Fruit fly (Drosophila melanogaster): ENCODE data around the gene CG31546.

The CG31546 gene

dm6 chr3R:5671795-5672657 is 36.6 kb upstream of the CG31546 start:
- TF ChIP-seq CG12659 (GFP tag; optimal IDR thresholded peaks at IDR 0.05) (no peak), CG17829 (tag; optimal IDR thresholded peaks at IDR 0.05) (no peak), NFAT (GFP tag; IDR thresholded peaks at IDR 0.05) (no peak), cg (GFP tag; optimal IDR thresholded peaks at IDR 0.05) (no peak), sug (tag; optimal IDR thresholded peaks at IDR 0.05) (peak; percentile 10), Nf-YC (tag; optimal IDR thresholded peaks at IDR 0.05) (no peak), CG17361 (GFP tag; IDR thresholded peaks at IDR 0.05) (no peak), tx (GFP tag; optimal IDR thresholded peaks at IDR 0.05) (no peak), hkb (optimal IDR thresholded peaks at IDR 0.05) (no peak), hkb (GFP tag; IDR thresholded peaks at IDR 0.05) (no peak), org-1 (GFP tag; optimal IDR thresholded peaks at IDR 0.05) (no peak), Bteb2 (GFP tag; optimal IDR thresholded peaks at IDR 0.05) (no peak), gce (GFP tag; IDR thresholded peaks at IDR 0.05) (no peak), CG7357 (GFP tag; IDR thresholded peaks at IDR 0.05) (no peak), CrebB (tag; optimal IDR thresholded peaks at IDR 0.05) (no peak), ara (GFP tag; IDR thresholded peaks at IDR 0.05) (no peak), GATAe (GFP tag; conservative IDR thresholded peaks at IDR 0.05) (peak; percentile 61; the same call in 1 of the 2 replicates), ci (GFP tag; IDR thresholded peaks at IDR 0.05) (no peak), exex (tag; optimal IDR thresholded peaks at IDR 0.05) (peak; percentile 63), Deaf1 (tag; optimal IDR thresholded peaks at IDR 0.05) (no peak), Hmr (GFP tag; optimal IDR thresholded peaks at IDR 0.05) (no peak), Trl (optimal IDR thresholded peaks at IDR 0.05) (peak; percentile 88 to 89), Trl (GFP tag; optimal IDR thresholded peaks at IDR 0.05) (no peak), CG15479 (GFP tag; optimal IDR thresholded peaks at IDR 0.05) (peak; percentile 90), mirr (GFP tag; optimal IDR thresholded peaks at IDR 0.05) (peak; percentile 79), CG10462 (GFP tag; optimal IDR thresholded peaks at IDR 0.05) (no peak), Oli (tag; optimal IDR thresholded peaks at IDR 0.05) (no peak), gsb-n (tag; optimal IDR thresholded peaks at IDR 0.05) (no peak), hbn (GFP tag; IDR thresholded peaks at IDR 0.05; ENCODE audit: partially characterized antibody) (0 out of 2 replicates have a peak, but pooled peaks have one; percentile 24), CG3065 (GFP tag; optimal IDR thresholded peaks at IDR 0.05) (no peak), CG14014 (GFP tag; IDR thresholded peaks at IDR 0.05) (no peak), row (GFP tag; IDR thresholded peaks at IDR 0.05) (peak; percentile 79), Sox102F (GFP tag; optimal IDR thresholded peaks at IDR 0.05) (no peak), Side (GFP tag; optimal IDR thresholded peaks at IDR 0.05) (no peak), CG11695 (GFP tag; IDR thresholded peaks at IDR 0.05) (no peak), prd (optimal IDR thresholded peaks at IDR 0.05) (no peak), prd (GFP tag; IDR thresholded peaks at IDR 0.05) (no peak), kah (GFP tag; optimal IDR thresholded peaks at IDR 0.05) (no peak), Dll (GFP tag; IDR thresholded peaks at IDR 0.05; ENCODE audit: partially characterized antibody) (0 out of 4 replicates have a peak, but pooled peaks have one; percentile 28), CG11723 (GFP tag; optimal IDR thresholded peaks at IDR 0.05) (no peak), crol (GFP tag; IDR thresholded peaks at IDR 0.05) (no peak), tin (GFP tag; optimal IDR thresholded peaks at IDR 0.05) (no peak), CG3995 (GFP tag; optimal IDR thresholded peaks at IDR 0.05) (no peak), luna (GFP tag; optimal IDR thresholded peaks at IDR 0.05) (no peak), CG1233 (GFP tag; optimal IDR thresholded peaks at IDR 0.05) (no peak), gro (GFP tag; optimal IDR thresholded peaks at IDR 0.05) (no peak), tll (GFP tag; optimal IDR thresholded peaks at IDR 0.05) (peak in 1 of 2 experiments; percentile 14), Lim3 (GFP tag; IDR thresholded peaks at IDR 0.05) (no peak; the same call in 1 of the 2 replicates), CG10366 (GFP tag; IDR thresholded peaks at IDR 0.05) (no peak), slp2 (GFP tag; optimal IDR thresholded peaks at IDR 0.05) (no peak), twi (tag; optimal IDR thresholded peaks at IDR 0.05) (peak; percentile 74)
